Fruit fly (Drosophila melanogaster) whole organism, embryonic: ENCODE results near the gene mrva.

Experiments
- Atf3 ChIP-seq: fragments of 200-800 bp; sonication (Bioruptor generic); optimal IDR thresholded peaks from 3 replicates; lab custom pipeline; 2016; ENCODE audit warnings: missing biosample characterization, missing genetic modification characterization
- Bgb ChIP-seq: fragments of 200-800 bp; sonication (Bioruptor generic); IDR thresholded peaks from 2 replicates; pipeline ENCODE4 v1.3.6; 2022; ENCODE audit warnings: missing biosample characterization, missing genetic modification characterization; ENCODE audit not compliant: partially characterized antibody
- Blimp-1 ChIP-seq: fragments of 200-800 bp; sonication (Bioruptor generic); optimal IDR thresholded peaks from 3 replicates; lab custom pipeline; 2018; ENCODE audit warnings: missing biosample characterization, missing genetic modification characterization, mild to moderate bottlenecking, moderate library complexity, missing genetic modification reagents
- Bteb2 ChIP-seq: fragments of 200-800 bp; sonication (Bioruptor generic); optimal IDR thresholded peaks from 2 replicates; lab custom pipeline; 2016; ENCODE audit warnings: missing biosample characterization, missing genetic modification characterization
- CG11398 ChIP-seq: fragments of 200-800 bp; sonication (Bioruptor generic); optimal IDR thresholded peaks from 2 replicates; lab custom pipeline; 2016; ENCODE audit warnings: missing biosample characterization, missing genetic modification characterization
- CG13775 ChIP-seq: fragments of 200-800 bp; sonication (Bioruptor generic); optimal IDR thresholded peaks from 3 replicates; lab custom pipeline; 2017; ENCODE audit warnings: missing biosample characterization, mild to moderate bottlenecking, missing genetic modification characterization
- CG1529 ChIP-seq: fragments of 200-800 bp; sonication (Bioruptor generic); optimal IDR thresholded peaks from 3 replicates; lab custom pipeline; 2018; ENCODE audit warnings: missing biosample characterization, missing genetic modification characterization
- CG15514 ChIP-seq: fragments of 200-800 bp; sonication (Bioruptor generic); optimal IDR thresholded peaks from 3 replicates; lab custom pipeline; 2017; ENCODE audit warnings: missing biosample characterization, missing genetic modification characterization, mild to moderate bottlenecking, moderate library complexity, missing genetic modification reagents
- CG1647 ChIP-seq: fragments of 200-800 bp; sonication (Bioruptor generic); optimal IDR thresholded peaks from 3 replicates; lab custom pipeline; 2016; ENCODE audit warnings: missing biosample characterization, missing genetic modification characterization
- CG17612 ChIP-seq: fragments of 200-800 bp; sonication (Bioruptor generic); IDR thresholded peaks from 2 replicates; pipeline ENCODE4 v1.3.6; 2022; ENCODE audit warnings: missing biosample characterization, missing genetic modification characterization
- CG17802 ChIP-seq: fragments of 200-800 bp; sonication (Bioruptor generic); optimal IDR thresholded peaks from 2 replicates; lab custom pipeline; 2018; ENCODE audit warnings: missing biosample characterization, mild to moderate bottlenecking, missing genetic modification characterization, moderate library complexity
- CG17912 ChIP-seq: fragments of 200-800 bp; sonication (Bioruptor generic); optimal IDR thresholded peaks from 2 replicates; lab custom pipeline; 2018; ENCODE audit warnings: missing biosample characterization, mild to moderate bottlenecking, missing genetic modification characterization
- CG1792 ChIP-seq: fragments of 200-800 bp; sonication (Bioruptor generic); optimal IDR thresholded peaks from 2 replicates; lab custom pipeline; 2016; ENCODE audit warnings: missing biosample characterization, missing genetic modification characterization
- CG18262 ChIP-seq: fragments of 200-800 bp; optimal IDR thresholded peaks from 3 replicates; lab custom pipeline; 2019; ENCODE audit warnings: missing biosample characterization, mild to moderate bottlenecking, missing genetic modification characterization, moderate library complexity
- CG18599 ChIP-seq: fragments of 200-800 bp; sonication (Bioruptor generic); optimal IDR thresholded peaks from 3 replicates; lab custom pipeline; 2017; ENCODE audit warnings: missing biosample characterization, missing genetic modification characterization, mild to moderate bottlenecking, moderate library complexity, missing genetic modification reagents
- CG2116 ChIP-seq: fragments of 200-800 bp; sonication (Bioruptor generic); optimal IDR thresholded peaks from 3 replicates; lab custom pipeline; 2018; ENCODE audit warnings: missing biosample characterization, mild to moderate bottlenecking, missing genetic modification characterization
- CG2712 ChIP-seq: fragments of 200-800 bp; optimal IDR thresholded peaks from 3 replicates; lab custom pipeline; 2019; ENCODE audit warnings: missing biosample characterization, mild to moderate bottlenecking, missing genetic modification characterization, moderate library complexity
- CG3281 ChIP-seq: fragments of 200-800 bp; sonication (Bioruptor generic); optimal IDR thresholded peaks from 3 replicates; lab custom pipeline; 2017; ENCODE audit warnings: missing biosample characterization, mild to moderate bottlenecking, missing genetic modification characterization
- CG3995 ChIP-seq: fragments of 200-800 bp; sonication (Bioruptor generic); optimal IDR thresholded peaks from 3 replicates; lab custom pipeline; 2016; ENCODE audit warnings: missing biosample characterization, missing genetic modification characterization
- CG9797 ChIP-seq: fragments of 200-800 bp; sonication (Bioruptor generic); optimal IDR thresholded peaks from 3 replicates; lab custom pipeline; 2018; ENCODE audit warnings: missing biosample characterization, mild to moderate bottlenecking, missing genetic modification characterization
- CrebB ChIP-seq: fragments of 200-800 bp; sonication (Bioruptor generic); optimal IDR thresholded peaks from 3 replicates; lab custom pipeline; 2018; ENCODE audit warnings: missing biosample characterization, mild to moderate bottlenecking, missing genetic modification characterization
- D19A ChIP-seq: fragments of 200-800 bp; optimal IDR thresholded peaks from 3 replicates; lab custom pipeline; 2019; ENCODE audit warnings: missing biosample characterization, mild to moderate bottlenecking, missing genetic modification characterization, moderate library complexity
- E2f2 ChIP-seq: fragments of 200-800 bp; sonication (Bioruptor generic); IDR thresholded peaks from 2 replicates; pipeline ENCODE4 v1.3.6; 2022; ENCODE audit warnings: missing biosample characterization, missing genetic modification characterization
- H2.0 ChIP-seq: fragments of 200-800 bp; sonication (Bioruptor generic); IDR thresholded peaks from 2 replicates; pipeline ENCODE4 v1.3.6; 2022; ENCODE audit warnings: missing biosample characterization, missing genetic modification characterization
- HHEX ChIP-seq: fragments of 200-800 bp; sonication (Bioruptor generic); optimal IDR thresholded peaks from 3 replicates; lab custom pipeline; 2017; ENCODE audit warnings: missing biosample characterization, mild to moderate bottlenecking, missing genetic modification characterization, missing genetic modification reagents
- Hmr ChIP-seq: fragments of 200-800 bp; sonication (Bioruptor generic); optimal IDR thresholded peaks from 3 replicates; lab custom pipeline; 2017; ENCODE audit warnings: mild to moderate bottlenecking, missing biosample characterization, missing genetic modification reagents, missing genetic modification characterization
- MBD-R2 ChIP-seq: fragments of 200-800 bp; sonication (Bioruptor generic); IDR thresholded peaks from 2 replicates; pipeline ENCODE4 v1.3.6; 2022; ENCODE audit warnings: missing biosample characterization, missing genetic modification characterization
- Max ChIP-seq: fragments of 200-800 bp; sonication (Bioruptor generic); optimal IDR thresholded peaks from 2 replicates; lab custom pipeline; 2016; ENCODE audit warnings: missing biosample characterization, mild to moderate bottlenecking, missing genetic modification characterization
- NFAT ChIP-seq: fragments of 200-800 bp; sonication (Bioruptor generic); IDR thresholded peaks from 2 replicates; pipeline ENCODE4 v1.3.6; 2022; ENCODE audit warnings: missing biosample characterization, missing genetic modification characterization
- Poxn ChIP-seq: fragments of 200-800 bp; sonication (Bioruptor generic); IDR thresholded peaks from 2 replicates; pipeline ENCODE4 v1.3.6; 2022; ENCODE audit warnings: missing biosample characterization, missing genetic modification characterization
- Rfx ChIP-seq: fragments of 200-800 bp; sonication (Bioruptor generic); IDR thresholded peaks from 2 replicates; pipeline ENCODE4 v1.3.6; 2022; ENCODE audit warnings: missing biosample characterization, missing genetic modification characterization
- Sin3A ChIP-seq: fragments of >200 bp; optimal IDR thresholded peaks from 2 replicates; lab custom pipeline; 2018
- Ssrp ChIP-seq: fragments of 200-800 bp; sonication (Bioruptor generic); optimal IDR thresholded peaks from 2 replicates; lab custom pipeline; 2018; ENCODE audit warnings: missing biosample characterization, mild to moderate bottlenecking, missing genetic modification characterization, moderate library complexity
- Xbp1 ChIP-seq: fragments of 200-800 bp; sonication (Bioruptor generic); optimal IDR thresholded peaks from 3 replicates; lab custom pipeline; 2016; ENCODE audit warnings: missing biosample characterization, mild to moderate bottlenecking, missing genetic modification characterization
- Xrp1 ChIP-seq: fragments of 200-800 bp; sonication (Bioruptor generic); IDR thresholded peaks from 2 replicates; pipeline ENCODE4 v1.3.6; 2022; ENCODE audit warnings: missing biosample characterization, missing genetic modification characterization
- ac ChIP-seq: fragments of 200-800 bp; sonication (Bioruptor generic); optimal IDR thresholded peaks from 3 replicates; lab custom pipeline; 2017; ENCODE audit warnings: missing biosample characterization, mild to moderate bottlenecking, missing genetic modification characterization
- ato ChIP-seq: fragments of 200-800 bp; sonication (Bioruptor generic); IDR thresholded peaks from 2 replicates; pipeline ENCODE4 v1.3.6; 2022; ENCODE audit warnings: missing biosample characterization, missing genetic modification characterization; ENCODE audit not compliant: partially characterized antibody
- bcd ChIP-seq: fragments of 200-800 bp; sonication (Bioruptor generic); optimal IDR thresholded peaks from 2 replicates; lab custom pipeline; 2017; ENCODE audit warnings: missing biosample characterization, mild to moderate bottlenecking, missing genetic modification characterization
- chm ChIP-seq: fragments of 200-800 bp; sonication (Bioruptor generic); IDR thresholded peaks from 2 replicates; pipeline ENCODE4 v1.3.6; 2022; ENCODE audit warnings: missing biosample characterization, missing genetic modification characterization
- crc ChIP-seq: fragments of 200-800 bp; sonication (Bioruptor generic); optimal IDR thresholded peaks from 2 replicates; lab custom pipeline; 2016; ENCODE audit warnings: missing biosample characterization, missing genetic modification characterization
- croc ChIP-seq: fragments of 200-800 bp; sonication (Bioruptor generic); conservative IDR thresholded peaks from 3 replicates; pipeline ENCODE4 v1.3.6; 2022; ENCODE audit warnings: missing biosample characterization, missing genetic modification characterization
- dati ChIP-seq: fragments of 200-800 bp; sonication (Bioruptor generic); IDR thresholded peaks from 2 replicates; pipeline ENCODE4 v1.3.6; 2022; ENCODE audit warnings: missing biosample characterization, missing genetic modification characterization
- dm ChIP-seq: fragments of 200-800 bp; sonication (Bioruptor generic); optimal IDR thresholded peaks from 3 replicates; lab custom pipeline; 2016; ENCODE audit warnings: missing biosample characterization, missing genetic modification characterization
- fd3F ChIP-seq: fragments of 200-800 bp; sonication (Bioruptor generic); optimal IDR thresholded peaks from 2 replicates; lab custom pipeline; 2018; ENCODE audit warnings: missing biosample characterization, mild to moderate bottlenecking, missing genetic modification characterization, moderate library complexity
- hbn ChIP-seq: fragments of 200-800 bp; sonication (Bioruptor generic); IDR thresholded peaks from 2 replicates; pipeline ENCODE4 v1.3.6; 2022; ENCODE audit warnings: missing biosample characterization, missing genetic modification characterization; ENCODE audit not compliant: partially characterized antibody
- knrl ChIP-seq: fragments of 200-800 bp; sonication (Bioruptor generic); IDR thresholded peaks from 3 replicates; pipeline ENCODE4 v1.3.6; 2022; ENCODE audit warnings: missing biosample characterization, missing genetic modification characterization; ENCODE audit not compliant: partially characterized antibody
- rib ChIP-seq: fragments of 200-800 bp; sonication (Bioruptor generic); IDR thresholded peaks from 2 replicates; pipeline ENCODE4 v1.3.6; 2022; ENCODE audit warnings: missing biosample characterization, missing genetic modification characterization
- tgo ChIP-seq: fragments of 200-800 bp; sonication (Bioruptor generic); IDR thresholded peaks from 3 replicates; pipeline ENCODE4 v1.3.6; 2022; ENCODE audit warnings: missing biosample characterization, missing genetic modification characterization
- tin ChIP-seq: fragments of 200-800 bp; sonication (Bioruptor generic); optimal IDR thresholded peaks from 3 replicates; lab custom pipeline; 2016; ENCODE audit warnings: missing biosample characterization, missing genetic modification characterization
- trem ChIP-seq: fragments of 200-800 bp; optimal IDR thresholded peaks from 3 replicates; lab custom pipeline; 2019; ENCODE audit warnings: missing biosample characterization, mild to moderate bottlenecking, missing genetic modification characterization, moderate library complexity
- tx ChIP-seq: fragments of 200-800 bp; sonication (Bioruptor generic); optimal IDR thresholded peaks from 2 replicates; lab custom pipeline; 2016; ENCODE audit warnings: missing biosample characterization, missing genetic modification characterization
- zf30C ChIP-seq: fragments of 200-800 bp; sonication (Bioruptor generic); optimal IDR thresholded peaks from 3 replicates; lab custom pipeline; 2018; ENCODE audit warnings: missing biosample characterization, mild to moderate bottlenecking, missing genetic modification characterization

Gene mrva

DNA sequence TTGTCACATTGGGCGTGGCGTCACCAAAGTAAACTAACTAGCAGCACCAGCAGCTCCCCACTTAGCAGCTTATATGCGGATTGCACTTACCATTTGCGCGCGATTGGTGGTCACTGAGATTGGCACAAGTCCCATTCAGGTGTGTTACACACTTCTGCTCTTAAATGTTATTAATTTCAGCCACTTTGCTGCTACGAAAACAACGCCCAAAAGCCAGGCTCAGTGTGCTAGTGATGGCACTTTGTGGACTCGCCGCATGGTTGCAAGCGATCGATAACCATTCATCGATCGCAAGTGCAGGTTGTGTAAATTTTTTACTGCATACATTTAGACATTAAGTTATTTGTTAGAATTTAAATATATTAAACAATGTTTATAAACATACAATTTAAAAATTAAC is 6.3 kb upstream of the mrva start, which contains the start of the genes wrm1 and wrm2:
TSS of gene wrm1 (minus strand) at position 237 of the 400 bp plus-strand sequence.
TSS of gene wrm2 (minus strand) at position 237 of the 400 bp plus-strand sequence.
- TF ChIP-seq Bteb2 (GFP tag; lab: Kevin White, UChicago) (no peak), CG15514 (peak; percentile 38), Xrp1 (GFP tag; lab: Robert Waterston, UW) (0 out of 2 replicates have a peak, but pooled peaks have one; percentile 5), HHEX (GFP tag; lab: Kevin White, UChicago) (no peak), CG2712 (tag; lab: Kevin White, UChicago) (peak; percentile 42), CG9797 (GFP tag; lab: Kevin White, UChicago) (peak; percentile 25), ato (no peak), CrebB (no peak), CG1792 (no peak), dati (GFP tag; lab: Robert Waterston, UW) (no peak), Blimp-1 (GFP tag; lab: Kevin White, UChicago) (no peak), Xbp1 (GFP tag; lab: Kevin White, UChicago) (no peak), Rfx (GFP tag; lab: Robert Waterston, UW) (no peak), CG17912 (GFP tag; lab: Kevin White, UChicago) (no peak), Sin3A (lab: Kevin White, UChicago) (peak; percentile 10), trem (peak; percentile 55), MBD-R2 (GFP tag; lab: Robert Waterston, UW) (peak; percentile 87), CG1529 (GFP tag; lab: Kevin White, UChicago) (no peak), tin (GFP tag; lab: Kevin White, UChicago) (no peak), CG17802 (tag; lab: Kevin White, UChicago) (no peak), CG13775 (GFP tag; lab: Kevin White, UChicago) (no peak), tgo (GFP tag; lab: Robert Waterston, UW) (no peak), Atf3 (GFP tag; lab: Kevin White, UChicago) (no peak), crc (no peak), Max (peak; percentile 31), CG3281 (no peak), CG3995 (GFP tag; lab: Kevin White, UChicago) (no peak), fd3F (no peak), Hmr (GFP tag; lab: Kevin White, UChicago) (no peak), knrl (GFP tag; lab: Robert Waterston, UW) (peak; percentile 56; the same call in 1 of the 3 replicates), CG18262 (tag; lab: Kevin White, UChicago) (no peak), CG1647 (GFP tag; lab: Kevin White, UChicago) (no peak), tx (no peak), D19A (no peak), Bgb (peak; percentile 70), bcd (GFP tag; lab: Kevin White, UChicago) (no peak), dm (peak; percentile 54), Ssrp (tag; lab: Kevin White, UChicago) (no peak), CG18599 (GFP tag; lab: Kevin White, UChicago) (no peak), CG2116 (GFP tag; lab: Kevin White, UChicago) (peak; percentile 99), ac (GFP tag; lab: Kevin White, UChicago) (no peak), NFAT (no peak), hbn (GFP tag; lab: Robert Waterston, UW) (no peak), rib (GFP tag; lab: Robert Waterston, UW) (no peak), zf30C (GFP tag; lab: Kevin White, UChicago) (no peak), croc (no peak), H2.0 (GFP tag; lab: Robert Waterston, UW) (no peak), chm (GFP tag; lab: Robert Waterston, UW) (no peak), CG11398 (GFP tag; lab: Kevin White, UChicago) (no peak), Poxn (GFP tag; lab: Robert Waterston, UW) (no peak), E2f2 (GFP tag; lab: Robert Waterston, UW) (peak; percentile 48; the same call in 1 of the 2 replicates), CG17612 (no peak)
